Worm (Caenorhabditis elegans): ENCODE results near the gene C13A2.3.

Gene C13A2.3

ce11 chrV:7264042-7264441 lies 18.1 kb upstream of the C13A2.3 start, which contains the start of gene C13A2.9:
TSS of gene C13A2.9 (minus strand) at chrV:7264142.
- no peak for TF ChIP-seq ceh-16 (tag; optimal IDR thresholded peaks at IDR 0.05)
- no peak for TF ChIP-seq nhr-6 (tag; optimal IDR thresholded peaks at IDR 0.05)
- TF ChIP-seq ztf-4 (tag; optimal IDR thresholded peaks at IDR 0.05) = no peak
- no peak for TF ChIP-seq Y55F3AM.14 (GFP tag; optimal IDR thresholded peaks at IDR 0.05)
- no peak for TF ChIP-seq alr-1 (tag; optimal IDR thresholded peaks at IDR 0.05)
- TF ChIP-seq crh-2 (tag; optimal IDR thresholded peaks at IDR 0.05) = no peak
- no peak for TF ChIP-seq lin-39 (tag; optimal IDR thresholded peaks at IDR 0.05)

- TF ChIP-seq nhr-129 (tag; optimal IDR thresholded peaks at IDR 0.05) (no peak), nhr-77 (tag; optimal IDR thresholded peaks at IDR 0.05) (no peak), ceh-16 (tag; optimal IDR thresholded peaks at IDR 0.05) (no peak), unc-39 (tag; optimal IDR thresholded peaks at IDR 0.05) (no peak), crh-2 (tag; optimal IDR thresholded peaks at IDR 0.05) (no peak), nhr-237 (tag; optimal IDR thresholded peaks at IDR 0.05) (no peak), ceh-82 (tag; optimal IDR thresholded peaks at IDR 0.05) (no peak), mab-5 (tag; optimal IDR thresholded peaks at IDR 0.05) (no peak), ZK546.5 (tag; optimal IDR thresholded peaks at IDR 0.05) (no peak), nhr-10 (tag; optimal IDR thresholded peaks at IDR 0.05) (no peak), sma-3 (GFP tag; optimal IDR thresholded peaks at IDR 0.05) (no peak), nhr-25 (tag; optimal IDR thresholded peaks at IDR 0.05) (no peak), zag-1 (tag; optimal IDR thresholded peaks at IDR 0.05) (no peak), elt-1 (tag; optimal IDR thresholded peaks at IDR 0.05) (no peak)
These were observed 16.1 kb upstream of the C13A2.3 start, which contains the start of gene C13A2.7 for ce11 chrV:7266021-7266420. TSS of gene C13A2.7 (plus strand) at chrV:7266321.

- TF ChIP-seq peb-1 (tag; optimal IDR thresholded peaks at IDR 0.05) (no peak), ama-1 (optimal IDR thresholded peaks at IDR 0.05) (no peak), unc-62 (GFP tag; optimal IDR thresholded peaks at IDR 0.05) (no peak), gmeb-1 (tag; optimal IDR thresholded peaks at IDR 0.05) (no peak), elt-1 (tag; optimal IDR thresholded peaks at IDR 0.05) (no peak), lin-13 (GFP tag; optimal IDR thresholded peaks at IDR 0.05) (no peak), nhr-23 (tag; optimal IDR thresholded peaks at IDR 0.05) (no peak), nhr-25 (tag; optimal IDR thresholded peaks at IDR 0.05) (no peak), mab-5 (tag; optimal IDR thresholded peaks at IDR 0.05) (no peak), ceh-82 (tag; optimal IDR thresholded peaks at IDR 0.05) (no peak), sma-9 (GFP tag; optimal IDR thresholded peaks at IDR 0.05) (no peak), sma-9 (tag; optimal IDR thresholded peaks at IDR 0.05) (no peak), F13H6.1 (tag; optimal IDR thresholded peaks at IDR 0.05) (no peak), elt-3 (tag; optimal IDR thresholded peaks at IDR 0.05) (no peak), sem-4 (tag; optimal IDR thresholded peaks at IDR 0.05) (no peak), egl-27 (tag; optimal IDR thresholded peaks at IDR 0.05) (no peak)
These were observed 12.7 kb upstream of the C13A2.3 start, which contains the start of gene C13A2.6 for ce11 chrV:7269399-7269798. TSS of gene C13A2.6 (plus strand) at chrV:7269699.

- TF ChIP-seq egl-27 (tag; optimal IDR thresholded peaks at IDR 0.05) (no peak), nhr-21 (tag; optimal IDR thresholded peaks at IDR 0.05) (no peak), sma-3 (GFP tag; optimal IDR thresholded peaks at IDR 0.05) (no peak), ama-1 (optimal IDR thresholded peaks at IDR 0.05) (no peak), zag-1 (tag; optimal IDR thresholded peaks at IDR 0.05) (no peak), nhr-237 (tag; optimal IDR thresholded peaks at IDR 0.05) (no peak), ZK546.5 (tag; optimal IDR thresholded peaks at IDR 0.05) (no peak), lin-11 (tag; optimal IDR thresholded peaks at IDR 0.05) (no peak), sma-9 (GFP tag; optimal IDR thresholded peaks at IDR 0.05) (no peak), sma-9 (tag; optimal IDR thresholded peaks at IDR 0.05) (no peak), blmp-1 (tag; optimal IDR thresholded peaks at IDR 0.05; ENCODE audit: insufficient read depth) (no peak), nhr-12 (tag; optimal IDR thresholded peaks at IDR 0.05) (no peak), mdl-1 (tag; optimal IDR thresholded peaks at IDR 0.05) (no peak), elt-1 (tag; optimal IDR thresholded peaks at IDR 0.05) (no peak), nhr-129 (tag; optimal IDR thresholded peaks at IDR 0.05) (no peak), lin-39 (tag; optimal IDR thresholded peaks at IDR 0.05) (no peak), lin-13 (GFP tag; optimal IDR thresholded peaks at IDR 0.05) (no peak), nhr-10 (tag; optimal IDR thresholded peaks at IDR 0.05) (no peak)
These were observed 7.1 kb upstream of the C13A2.3 start, which contains the start of gene C13A2.10 for ce11 chrV:7274992-7275391. TSS of gene C13A2.10 (minus strand) at chrV:7275092.

- TF ChIP-seq fos-1 (tag; optimal IDR thresholded peaks at IDR 0.05) (no peak), ztf-11 (tag; optimal IDR thresholded peaks at IDR 0.05) (no peak), nhr-12 (tag; optimal IDR thresholded peaks at IDR 0.05) (no peak), C34F6.9 (tag; optimal IDR thresholded peaks at IDR 0.05) (no peak), elt-1 (tag; optimal IDR thresholded peaks at IDR 0.05) (no peak), lin-13 (GFP tag; optimal IDR thresholded peaks at IDR 0.05) (no peak), mbf-1 (tag; optimal IDR thresholded peaks at IDR 0.05) (no peak), Y55F3AM.14 (GFP tag; optimal IDR thresholded peaks at IDR 0.05) (no peak), crh-2 (tag; optimal IDR thresholded peaks at IDR 0.05) (no peak), ceh-82 (tag; optimal IDR thresholded peaks at IDR 0.05) (no peak), elt-3 (tag; optimal IDR thresholded peaks at IDR 0.05) (no peak), lsy-2 (tag; optimal IDR thresholded peaks at IDR 0.05) (no peak), gmeb-1 (tag; optimal IDR thresholded peaks at IDR 0.05) (no peak), mdl-1 (tag; optimal IDR thresholded peaks at IDR 0.05) (no peak), alr-1 (tag; optimal IDR thresholded peaks at IDR 0.05) (no peak), lin-11 (tag; optimal IDR thresholded peaks at IDR 0.05) (no peak), nhr-77 (tag; optimal IDR thresholded peaks at IDR 0.05) (no peak), snpc-4 (tag; optimal IDR thresholded peaks at IDR 0.05) (no peak)
These were observed 6.6 kb upstream of the C13A2.3 start, which contains the start of gene C13A2.5 for ce11 chrV:7275491-7275890. TSS of gene C13A2.5 (plus strand) at chrV:7275791.
